Fruit fly (Drosophila melanogaster) whole organism, larva: Measurements from ENCODE around the gene CG5107.

Experiments used
- noc ChIP-seq: fragments of 200-800 bp; sonication (Bioruptor generic); optimal IDR thresholded peaks from 3 replicates; lab custom pipeline; 2019; ENCODE audit warnings: missing biosample characterization, mild to moderate bottlenecking, missing genetic modification characterization, moderate library complexity

CG5107 gene

dm6 chr3R:25539132-25539531 lies 34.1 kb downstream of the CG5107 start:
- TF ChIP-seq noc (tag; lab: Kevin White, UChicago), result no peak

dm6 chr3R:25543565-25544317 lies 38.8 kb downstream of the CG5107 start:
- no peak for TF ChIP-seq noc (tag; lab: Kevin White, UChicago)

- TF ChIP-seq noc (tag; lab: Kevin White, UChicago), result no peak
Measured at dm6 chr3R:25549740-25550139, 44.7 kb downstream of the CG5107 start.

dm6 chr3R:25550428-25550827 lies 45.4 kb downstream of the CG5107 start:
- no peak for TF ChIP-seq noc (tag; lab: Kevin White, UChicago)

dm6 chr3R:25552181-25552580 lies 47.2 kb downstream of the CG5107 start:
- TF ChIP-seq noc (tag; lab: Kevin White, UChicago), result no peak
